Worm (Caenorhabditis elegans) whole organism, young adult: ENCODE measurements around the gene C14A4.13.

Experiments
- B0261.1 ChIP-seq: sonication (generic microtip); optimal IDR thresholded peaks from 2 replicates; lab custom pipeline; 2016; ENCODE audit warnings: mild to moderate bottlenecking, missing genetic modification characterization, moderate library complexity, missing compliant biosample characterization
- C17E4.6 ChIP-seq: fragments of 200-800 bp; sonication (Bioruptor generic); IDR thresholded peaks from 2 replicates; pipeline ENCODE4 v1.3.6; 2022; ENCODE audit warnings: missing genetic modification reagents, missing genetic modification characterization, missing compliant biosample characterization
- D2030.7 ChIP-seq: fragments of 200-800 bp; sonication (Bioruptor generic); IDR thresholded peaks from 2 replicates; pipeline ENCODE4 v1.3.6; 2022; ENCODE audit warnings: missing genetic modification reagents, missing genetic modification characterization, missing compliant biosample characterization
- F39B2.1 ChIP-seq: fragments of 200-800 bp; sonication (Bioruptor generic); IDR thresholded peaks from 2 replicates; pipeline ENCODE4 v1.3.6; 2022; ENCODE audit warnings: missing genetic modification reagents, missing genetic modification characterization, missing compliant biosample characterization
- F55B11.4 ChIP-seq: sonication (generic microtip); optimal IDR thresholded peaks from 2 replicates; lab custom pipeline; 2016; ENCODE audit warnings: missing compliant biosample characterization, missing genetic modification characterization, borderline replicate concordance; ENCODE audit not compliant: insufficient read depth
- K11D2.4 ChIP-seq: fragments of 200-800 bp; sonication (Bioruptor generic); IDR thresholded peaks from 2 replicates; pipeline ENCODE4 v1.3.6; 2022; ENCODE audit warnings: missing genetic modification reagents, missing genetic modification characterization, missing compliant biosample characterization
- K12H6.12 ChIP-seq: fragments of 200-800 bp; sonication (Bioruptor generic); optimal IDR thresholded peaks from 2 replicates; lab custom pipeline; 2018; ENCODE audit warnings: mild to moderate bottlenecking, missing genetic modification characterization, missing compliant biosample characterization
- Y53F4B.3 ChIP-seq: fragments of 200-800 bp; sonication (Bioruptor generic); IDR thresholded peaks from 2 replicates; pipeline ENCODE4 v1.3.6; 2022; ENCODE audit warnings: missing genetic modification reagents, missing genetic modification characterization, missing compliant biosample characterization
- Y56A3A.18 ChIP-seq: fragments of 200-800 bp; sonication (Bioruptor generic); IDR thresholded peaks from 2 replicates; pipeline ENCODE4 v1.3.6; 2022; ENCODE audit warnings: missing genetic modification reagents, missing genetic modification characterization, missing compliant biosample characterization
- Y95B8A.8 ChIP-seq: fragments of 200-800 bp; sonication (Bioruptor generic); IDR thresholded peaks from 2 replicates; pipeline ENCODE4 v1.3.6; 2022; ENCODE audit warnings: missing genetic modification reagents, missing genetic modification characterization, missing compliant biosample characterization
- ZK185.1 ChIP-seq: sonication (generic microtip); optimal IDR thresholded peaks from 2 replicates; lab custom pipeline; 2016; ENCODE audit warnings: mild to moderate bottlenecking, missing genetic modification characterization, missing compliant biosample characterization; ENCODE audit not compliant: poor library complexity, severe bottlenecking
- ama-1 ChIP-seq, 3 experiments: fragments of 150-350 bp in 1 of 3; sonication (generic microtip) in 2 of 3; optimal IDR thresholded peaks; 2 replicates each; lab custom pipeline; 2014 to 2018; ENCODE audit warnings: missing biosample characterization in 2 of 3, missing genetic modification characterization in 2 of 3, missing genetic modification reagents in 2 of 3
- atf-7 ChIP-seq: sonication (generic microtip); optimal IDR thresholded peaks from 2 replicates; lab custom pipeline; 2017; ENCODE audit warnings: mild to moderate bottlenecking, missing genetic modification characterization, missing compliant biosample characterization
- ccch-3 ChIP-seq: fragments of 200-800 bp; sonication (Bioruptor generic); optimal IDR thresholded peaks from 2 replicates; lab custom pipeline; 2018; ENCODE audit warnings: mild to moderate bottlenecking, missing genetic modification characterization, missing compliant biosample characterization
- ceh-58 ChIP-seq: fragments of 200-800 bp; sonication (Bioruptor generic); IDR thresholded peaks from 2 replicates; pipeline ENCODE4 v1.3.6; 2022; ENCODE audit warnings: missing genetic modification characterization, missing compliant biosample characterization
- dpff-1 ChIP-seq: sonication (generic microtip); optimal IDR thresholded peaks from 2 replicates; lab custom pipeline; 2017; ENCODE audit warnings: mild to moderate bottlenecking, missing genetic modification characterization, missing compliant biosample characterization
- dpl-1 ChIP-seq: fragments of 150-350 bp; optimal IDR thresholded peaks from 2 replicates; lab custom pipeline; 2014; ENCODE audit warnings: missing biosample characterization, missing genetic modification reagents, missing genetic modification characterization
- egl-44 ChIP-seq: fragments of 200-800 bp; sonication (Bioruptor generic); IDR thresholded peaks from 2 replicates; pipeline ENCODE4 v1.3.6; 2022; ENCODE audit warnings: missing genetic modification reagents, missing genetic modification characterization, missing compliant biosample characterization
- hlh-12 ChIP-seq: sonication (generic microtip); optimal IDR thresholded peaks from 2 replicates; lab custom pipeline; 2016; ENCODE audit warnings: missing genetic modification characterization, missing compliant biosample characterization
- hsf-1 ChIP-seq: fragments of 200-800 bp; sonication (Bioruptor generic); IDR thresholded peaks from 2 replicates; pipeline ENCODE4 v1.3.6; 2022; ENCODE audit warnings: missing genetic modification reagents, missing genetic modification characterization, missing compliant biosample characterization
- lin-35 ChIP-seq, 3 experiments: fragments of 150-350 bp in 2 of 3; sonication (generic microtip) in 1 of 3; optimal IDR thresholded peaks; 2 replicates each; lab custom pipeline; 2014 to 2018; ENCODE audit warnings: missing biosample characterization in 3 of 3, missing genetic modification characterization in 3 of 3, missing genetic modification reagents in 3 of 3
- lir-1 ChIP-seq: fragments of 200-800 bp; sonication (Bioruptor generic); conservative IDR thresholded peaks from 2 replicates; pipeline ENCODE4 v1.3.6; 2022; ENCODE audit warnings: missing genetic modification reagents, missing genetic modification characterization, missing compliant biosample characterization
- lsl-1 ChIP-seq: fragments of 200-800 bp; sonication (Bioruptor generic); optimal IDR thresholded peaks from 2 replicates; lab custom pipeline; 2018; ENCODE audit warnings: mild to moderate bottlenecking, missing genetic modification characterization, moderate library complexity, missing compliant biosample characterization
- lsy-27 ChIP-seq: sonication (generic microtip); optimal IDR thresholded peaks from 2 replicates; lab custom pipeline; 2017; ENCODE audit warnings: missing genetic modification characterization, mild to moderate bottlenecking, missing compliant biosample characterization, antibody characterized with exemption, missing genotype, borderline replicate concordance; ENCODE audit not compliant: insufficient read depth
- nfya-1 ChIP-seq: sonication (generic microtip); optimal IDR thresholded peaks from 2 replicates; lab custom pipeline; 2017; ENCODE audit warnings: antibody characterized with exemption, missing compliant biosample characterization, missing genetic modification characterization, borderline replicate concordance; ENCODE audit not compliant: insufficient read depth
- nhr-120 ChIP-seq: fragments of 200-800 bp; sonication (Bioruptor generic); IDR thresholded peaks from 2 replicates; pipeline ENCODE4 v1.3.6; 2022; ENCODE audit warnings: missing genetic modification characterization, missing compliant biosample characterization
- nhr-27 ChIP-seq: fragments of 200-800 bp; sonication (Bioruptor generic); optimal IDR thresholded peaks from 2 replicates; lab custom pipeline; 2018; ENCODE audit warnings: mild to moderate bottlenecking, missing genetic modification characterization, moderate library complexity, missing compliant biosample characterization
- nhr-80 ChIP-seq: sonication (generic microtip); optimal IDR thresholded peaks from 2 replicates; lab custom pipeline; 2016; ENCODE audit warnings: missing genetic modification characterization, missing compliant biosample characterization
- pbrm-1 ChIP-seq: fragments of 200-800 bp; sonication (Bioruptor generic); IDR thresholded peaks from 2 replicates; pipeline ENCODE4 v1.3.6; 2022; ENCODE audit warnings: missing genetic modification reagents, missing genetic modification characterization, missing compliant biosample characterization
- rcor-1 ChIP-seq: fragments of 200-800 bp; sonication (Bioruptor generic); IDR thresholded peaks from 2 replicates; pipeline ENCODE4 v1.3.6; 2022; ENCODE audit warnings: missing genetic modification reagents, missing genetic modification characterization, missing compliant biosample characterization
- rpc-1 ChIP-seq, 2 experiments: fragments of 150-350 bp in 1 of 2; sonication (generic microtip) in 1 of 2; optimal IDR thresholded peaks; 2 replicates each; lab custom pipeline; 2014 to 2018; ENCODE audit warnings: missing biosample characterization in 1 of 2, missing genetic modification characterization in 1 of 2, missing genetic modification reagents in 1 of 2, missing genotype in 1 of 2
- sdz-38 ChIP-seq: sonication (generic microtip); optimal IDR thresholded peaks from 2 replicates; lab custom pipeline; 2016; ENCODE audit warnings: missing genotype, missing genetic modification characterization, missing compliant biosample characterization
- snpc-1.1 ChIP-seq: sonication (generic microtip); optimal IDR thresholded peaks from 2 replicates; lab custom pipeline; 2017; ENCODE audit warnings: missing genetic modification characterization, mild to moderate bottlenecking, missing compliant biosample characterization, antibody characterized with exemption, moderate library complexity, missing genotype, missing genetic modification reagents; ENCODE audit not compliant: insufficient read depth
- snpc-3.4 ChIP-seq: sonication (generic microtip); optimal IDR thresholded peaks from 2 replicates; lab custom pipeline; 2017; ENCODE audit warnings: missing genetic modification characterization, mild to moderate bottlenecking, missing compliant biosample characterization, antibody characterized with exemption, moderate library complexity, missing genotype, missing genetic modification reagents
- sptf-2 ChIP-seq: fragments of 200-800 bp; sonication (Bioruptor generic); optimal IDR thresholded peaks from 2 replicates; lab custom pipeline; 2018; ENCODE audit warnings: mild to moderate bottlenecking, missing genetic modification characterization, missing compliant biosample characterization
- tbp1 ChIP-seq: fragments of 200-800 bp; sonication (Bioruptor generic); optimal IDR thresholded peaks from 2 replicates; lab custom pipeline; 2018; ENCODE audit warnings: mild to moderate bottlenecking, missing genetic modification characterization, missing compliant biosample characterization
- tlf-1 ChIP-seq: fragments of 200-800 bp; sonication (Bioruptor generic); optimal IDR thresholded peaks from 2 replicates; lab custom pipeline; 2018; ENCODE audit warnings: mild to moderate bottlenecking, missing genetic modification characterization, missing compliant biosample characterization
- unc-130 ChIP-seq: sonication (generic microtip); optimal IDR thresholded peaks from 2 replicates; lab custom pipeline; 2016; ENCODE audit warnings: missing genetic modification reagents, missing genetic modification characterization, missing compliant biosample characterization
- ztf-18 ChIP-seq: sonication (generic microtip); optimal IDR thresholded peaks from 2 replicates; lab custom pipeline; 2016; ENCODE audit warnings: missing genotype, mild to moderate bottlenecking, missing genetic modification characterization, missing compliant biosample characterization
- ztf-25 ChIP-seq: fragments of 200-800 bp; sonication (Bioruptor generic); IDR thresholded peaks from 2 replicates; pipeline ENCODE4 v1.3.6; 2022; ENCODE audit warnings: missing genetic modification reagents, missing genetic modification characterization, missing compliant biosample characterization
- ztf-28 ChIP-seq: fragments of 200-800 bp; sonication (Bioruptor generic); IDR thresholded peaks from 2 replicates; pipeline ENCODE4 v1.3.6; 2022; ENCODE audit warnings: missing genetic modification reagents, missing genetic modification characterization, missing compliant biosample characterization

C14A4.13 gene

ce11 chrII:10596462-10596861 is 21.8 kb upstream of the C14A4.13 start, which contains the start of gene C14A4.7:
Gene C14A4.7, minus strand, starts transcription at chrII:10596562.
- TF ChIP-seq nfya-1 (tag; lab: Kevin White, UChicago) (no peak), rpc-1 (optimal IDR thresholded peaks at IDR 0.05; lab: Kevin White, UChicago) (no peak), rpc-1 (tag; optimal IDR thresholded peaks at IDR 0.05; lab: Kevin White, UChicago) (no peak), nhr-80 (peak; percentile 23)

ce11 chrII:10598039-10598438 is 20.2 kb upstream of the C14A4.13 start, which contains the start of gene C14A4.8:
Gene C14A4.8, minus strand, starts transcription at chrII:10598139.
- TF ChIP-seq D2030.7 (GFP tag; lab: Robert Waterston, UW) = no peak
- no peak for TF ChIP-seq snpc-3.4
- TF ChIP-seq snpc-1.1 (tag; lab: Kevin White, UChicago) = no peak
- TF ChIP-seq egl-44 (GFP tag; lab: Robert Waterston, UW) = no peak
- TF ChIP-seq lsy-27 = no peak
- TF ChIP-seq B0261.1 = no peak
- TF ChIP-seq ztf-28 = no peak
- no peak for TF ChIP-seq hlh-12 (tag; lab: Kevin White, UChicago)
- TF ChIP-seq K11D2.4 (GFP tag; lab: Robert Waterston, UW) = no peak
- no peak for TF ChIP-seq ama-1 (optimal IDR thresholded peaks at IDR 0.05; lab: Kevin White, UChicago)
- no peak for TF ChIP-seq ama-1 (GFP tag; optimal IDR thresholded peaks at IDR 0.05; lab: Kevin White, UChicago)
- TF ChIP-seq atf-7 (tag; lab: Kevin White, UChicago) = no peak
- no peak for TF ChIP-seq F39B2.1 (GFP tag; lab: Robert Waterston, UW)

- TF ChIP-seq C17E4.6 (GFP tag; lab: Robert Waterston, UW) (no peak), ZK185.1 (tag; lab: Kevin White, UChicago) (no peak), ztf-28 (no peak)
Observed at ce11 chrII:10598970-10599369, 19.3 kb upstream of the C14A4.13 start, which contains the start of gene C14A4.9. Gene C14A4.9, plus strand, starts transcription at chrII:10599337.

- TF ChIP-seq B0261.1 (no peak), Y53F4B.3 (GFP tag; lab: Robert Waterston, UW) (no peak), unc-130 (GFP tag; lab: Kevin White, UChicago) (no peak), ceh-58 (GFP tag; lab: Robert Waterston, UW) (no peak), sptf-2 (GFP tag; lab: Kevin White, UChicago) (no peak), pbrm-1 (GFP tag; lab: Robert Waterston, UW) (no peak), rcor-1 (GFP tag; lab: Robert Waterston, UW) (no peak), dpl-1 (GFP tag; lab: Kevin White, UChicago) (no peak), ztf-25 (GFP tag; lab: Robert Waterston, UW) (no peak), lir-1 (GFP tag; lab: Robert Waterston, UW) (no peak), tbp1 (GFP tag; lab: Kevin White, UChicago) (no peak)
Observed at ce11 chrII:10602184-10602583, 16.1 kb upstream of the C14A4.13 start, which contains the start of gene srv-2. Gene srv-2, minus strand, starts transcription at chrII:10602284.

- TF ChIP-seq lin-35 (GFP tag; optimal IDR thresholded peaks at IDR 0.05; lab: Kevin White, UChicago) (no peak), tlf-1 (GFP tag; lab: Kevin White, UChicago) (no peak), ztf-28 (no peak), dpff-1 (tag; lab: Kevin White, UChicago) (no peak), F55B11.4 (tag; lab: Kevin White, UChicago) (no peak), Y56A3A.18 (GFP tag; lab: Robert Waterston, UW) (no peak), Y95B8A.8 (GFP tag; lab: Robert Waterston, UW) (no peak), hsf-1 (no peak), nhr-27 (no peak), lsl-1 (GFP tag; lab: Kevin White, UChicago) (no peak), nhr-120 (no peak), nhr-80 (no peak), K12H6.12 (no peak), ccch-3 (GFP tag; lab: Kevin White, UChicago) (no peak), sdz-38 (tag; lab: Kevin White, UChicago) (no peak), lsy-27 (no peak), ztf-18 (tag; lab: Kevin White, UChicago) (no peak)
Observed at ce11 chrII:10603560-10603959, 14.7 kb upstream of the C14A4.13 start.
